Fruit fly (Drosophila melanogaster): Measurements from ENCODE around the gene CG3655.
A peak's percentile ranks its signal among the peaks of the same experiment; 100 is the strongest.

DNA sequence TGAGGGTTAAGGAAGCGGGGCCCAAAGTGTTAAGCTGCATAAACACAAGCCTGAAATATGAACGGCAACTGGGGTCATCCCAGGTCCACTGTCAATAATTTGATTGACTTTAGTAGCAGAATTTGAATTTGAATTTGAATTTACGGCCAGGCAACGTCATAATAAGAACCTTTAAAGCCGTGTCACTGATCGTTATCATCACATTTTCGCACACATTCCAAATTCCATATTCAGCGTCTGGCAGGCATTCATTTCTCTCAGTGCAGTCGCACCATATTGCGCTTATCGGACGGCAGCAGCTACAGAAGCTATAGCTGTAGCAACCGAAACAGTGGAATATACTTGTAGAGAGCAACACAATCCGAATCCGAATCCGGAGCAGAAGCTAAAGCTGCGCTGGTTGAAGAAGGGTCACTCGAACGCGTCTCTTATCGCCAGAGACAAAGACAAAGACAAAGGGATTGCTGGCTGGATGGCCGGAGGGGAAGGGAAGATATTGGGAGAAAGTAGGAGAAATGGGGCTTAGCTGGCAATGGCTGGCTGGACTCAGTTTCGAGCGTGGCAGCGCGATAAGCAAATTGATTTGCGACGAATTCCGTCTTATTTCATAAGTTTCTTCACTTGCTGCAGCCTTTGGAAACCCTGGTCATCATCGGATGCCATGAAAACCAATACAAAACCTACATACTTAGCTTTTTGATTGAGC is 81.9 kb downstream of the CG3655 start:
- peak; percentile 51 for TF ChIP-seq CG9948 (tag; optimal IDR thresholded peaks at IDR 0.05)
- peak; percentile 63 for TF ChIP-seq Snoo (tag; optimal IDR thresholded peaks at IDR 0.05)
- no peak for TF ChIP-seq CG12605 (GFP tag; IDR thresholded peaks at IDR 0.05)
- TF ChIP-seq Pif1A (GFP tag; optimal IDR thresholded peaks at IDR 0.05), result peak; percentile 52
- no peak for TF ChIP-seq CG10348 (GFP tag; IDR thresholded peaks at IDR 0.05)
- peak; percentile 57 for TF ChIP-seq CG8301 (tag; optimal IDR thresholded peaks at IDR 0.05)
- TF ChIP-seq CG34367 (tag; optimal IDR thresholded peaks at IDR 0.05), result peak; percentile 65
- TF ChIP-seq EcR (GFP tag; optimal IDR thresholded peaks at IDR 0.05), result peak; percentile 56
- TF ChIP-seq D1 (tag; optimal IDR thresholded peaks at IDR 0.05), result no peak
- TF ChIP-seq CG8159 (tag; optimal IDR thresholded peaks at IDR 0.05), result peak; percentile 71
- TF ChIP-seq fd96Ca (GFP tag; IDR thresholded peaks at IDR 0.05), result peak; percentile 71; the same call in 2 of the 3 replicates
